Fruit fly (Drosophila melanogaster) whole organism: ENCODE results near the gene repo.

Source experiments
- CG8478 ChIP-seq: fragments of >200 bp; optimal IDR thresholded peaks from 2 replicates; lab custom pipeline; 2018; ENCODE audit warnings: inconsistent platforms
- Dll ChIP-seq: fragments of >200 bp; optimal IDR thresholded peaks from 2 replicates; lab custom pipeline; 2017
- pan ChIP-seq: fragments of >200 bp; optimal IDR thresholded peaks from 2 replicates; lab custom pipeline; 2017
- psq ChIP-seq: fragments of >200 bp; optimal IDR thresholded peaks from 2 replicates; lab custom pipeline; 2017
- usp ChIP-seq: fragments of >200 bp; optimal IDR thresholded peaks from 2 replicates; lab custom pipeline; 2017; ENCODE audit warnings: missing biosample characterization, missing genetic modification characterization, mixed read lengths

dm6 chr3R:18249268-18249667, 13.3 kb downstream of the repo start:
- TF ChIP-seq CG8478 (no peak), usp (GFP tag; lab: Kevin White, UChicago) (no peak), pan (no peak), Dll (lab: Kevin White, UChicago) (no peak), psq (lab: Kevin White, UChicago) (no peak)
